Worm (Caenorhabditis elegans) whole organism, L4 larva: ENCODE results near the gene nlp-41.
"Not testable (repeated sequence)": the region's sequence is repeated elsewhere in the genome, so short reads cannot be mapped to it uniquely, and the experiment has no call there.

Experiments used
- F26F4.8 ChIP-seq: fragments of 200-800 bp; sonication (Bioruptor generic); conservative IDR thresholded peaks from 2 replicates; pipeline ENCODE4 v1.3.6; 2022; ENCODE audit warnings: missing genetic modification characterization, missing compliant biosample characterization
- F37D6.2 ChIP-seq: sonication (generic microtip); optimal IDR thresholded peaks from 2 replicates; lab custom pipeline; 2016; ENCODE audit warnings: mild to moderate bottlenecking, missing genetic modification characterization, missing compliant biosample characterization
- Y48G9A.11 ChIP-seq: fragments of 200-800 bp; sonication (Bioruptor generic); IDR thresholded peaks from 2 replicates; pipeline ENCODE4 v1.3.6; 2022; ENCODE audit warnings: missing genetic modification reagents, missing genetic modification characterization, missing compliant biosample characterization
- ZK337.2 ChIP-seq: fragments of 200-800 bp; sonication (Bioruptor generic); IDR thresholded peaks from 2 replicates; pipeline ENCODE4 v1.3.6; 2022; ENCODE audit warnings: missing genetic modification reagents, missing genetic modification characterization, missing compliant biosample characterization
- aha-1 ChIP-seq: fragments of 150-350 bp; peaks from one replicate; lab custom pipeline; 2014; ENCODE audit warnings: missing biosample characterization, missing genetic modification characterization
- ceh-32 ChIP-seq: sonication (generic microtip); optimal IDR thresholded peaks from 2 replicates; lab custom pipeline; 2016; ENCODE audit warnings: mild to moderate bottlenecking, missing genetic modification characterization, missing compliant biosample characterization; ENCODE audit not compliant: poor library complexity
- ceh-62 ChIP-seq: sonication (generic microtip); optimal IDR thresholded peaks from 2 replicates; lab custom pipeline; 2017; ENCODE audit warnings: missing biosample characterization, missing genetic modification characterization
- ctbp-1 ChIP-seq: fragments of 200-800 bp; sonication (Bioruptor generic); IDR thresholded peaks from 2 replicates; pipeline ENCODE4 v1.3.6; 2022; ENCODE audit warnings: missing genetic modification reagents, missing genetic modification characterization, missing compliant biosample characterization
- daf-16 ChIP-seq, 3 experiments: sonication (generic microtip); optimal IDR thresholded peaks; 2 replicates each; lab custom pipeline; 2016 to 2017; ENCODE audit warnings: missing genetic modification characterization in 3 of 3, missing genetic modification reagents in 3 of 3, mild to moderate bottlenecking in 2 of 3, missing compliant biosample characterization in 2 of 3, missing biosample characterization in 1 of 3, moderate library complexity in 1 of 3
- dmd-9 ChIP-seq: fragments of 200-800 bp; sonication (Bioruptor generic); IDR thresholded peaks from 2 replicates; pipeline ENCODE4 v1.3.6; 2022; ENCODE audit warnings: missing genetic modification reagents, missing genetic modification characterization, missing compliant biosample characterization
- egl-43 ChIP-seq: fragments of 200-800 bp; sonication (Bioruptor generic); IDR thresholded peaks from 2 replicates; pipeline ENCODE4 v1.3.6; 2022; ENCODE audit warnings: missing genetic modification reagents, missing genetic modification characterization, missing compliant biosample characterization
- fkh-10 ChIP-seq: fragments of 150-350 bp; optimal IDR thresholded peaks from 2 replicates; lab custom pipeline; 2014; ENCODE audit warnings: missing biosample characterization, missing genetic modification reagents, missing genetic modification characterization
- hif-1 ChIP-seq, 2 experiments: sonication (generic microtip); optimal IDR thresholded peaks; 2 replicates each; lab custom pipeline; 2016 to 2017; ENCODE audit warnings: missing compliant biosample characterization in 2 of 2, missing genetic modification characterization in 2 of 2, missing genetic modification reagents in 2 of 2, missing genotype in 2 of 2, mild to moderate bottlenecking in 1 of 2
- hmg-1.1 ChIP-seq: fragments of 200-800 bp; sonication (Bioruptor generic); IDR thresholded peaks from 2 replicates; pipeline ENCODE4 v1.3.6; 2022; ENCODE audit warnings: missing genetic modification reagents, missing genetic modification characterization, missing compliant biosample characterization
- lin-38 ChIP-seq: fragments of 200-800 bp; sonication (Bioruptor generic); IDR thresholded peaks from 2 replicates; pipeline ENCODE4 v1.3.6; 2022; ENCODE audit warnings: missing genetic modification reagents, missing genetic modification characterization, missing compliant biosample characterization
- lsy-2 ChIP-seq, 2 experiments: fragments of 150-350 bp in 1 of 2; sonication (generic microtip) in 1 of 2; optimal IDR thresholded peaks; 2 replicates each; lab custom pipeline; 2014 to 2017; ENCODE audit warnings: missing biosample characterization in 2 of 2, missing genetic modification characterization in 2 of 2
- madf-5 ChIP-seq, 2 experiments: fragments of 200-800 bp; sonication (Bioruptor generic); IDR thresholded peaks; 2 replicates each; pipeline ENCODE4 v1.3.6; 2022; ENCODE audit warnings: missing compliant biosample characterization in 2 of 2, missing genetic modification characterization in 2 of 2
- mes-2 ChIP-seq: sonication (generic microtip); optimal IDR thresholded peaks from 2 replicates; lab custom pipeline; 2016; ENCODE audit warnings: missing genotype, mild to moderate bottlenecking, missing genetic modification characterization, missing compliant biosample characterization; ENCODE audit not compliant: poor library complexity, severe bottlenecking
- nhr-11 ChIP-seq: fragments of 150-350 bp; optimal IDR thresholded peaks from 2 replicates; lab custom pipeline; 2014; ENCODE audit warnings: missing biosample characterization, missing genetic modification characterization
- nhr-25 ChIP-seq: sonication (generic microtip); optimal IDR thresholded peaks from 2 replicates; lab custom pipeline; 2017; ENCODE audit warnings: missing genetic modification characterization, mild to moderate bottlenecking, missing compliant biosample characterization, antibody characterized with exemption, moderate library complexity, borderline replicate concordance; ENCODE audit not compliant: insufficient read depth
- nhr-48 ChIP-seq: sonication (generic microtip); optimal IDR thresholded peaks from 2 replicates; lab custom pipeline; 2016; ENCODE audit warnings: mild to moderate bottlenecking, missing genetic modification characterization, missing compliant biosample characterization
- nhr-77 ChIP-seq: fragments of 150-350 bp; optimal IDR thresholded peaks from 2 replicates; lab custom pipeline; 2014; ENCODE audit warnings: missing biosample characterization, missing genetic modification characterization
- pha-4 ChIP-seq, 2 experiments: fragments of 150-350 bp in 1 of 2; fragments of 200-800 bp in 1 of 2; sonication (Bioruptor generic) in 1 of 2; IDR thresholded peaks in 1 of 2; optimal IDR thresholded peaks in 1 of 2; 2 replicates each; pipeline versions ENCODE4 v1.3.6 to Lab custom; 2014 to 2022; ENCODE audit warnings: missing genetic modification characterization in 2 of 2, missing genetic modification reagents in 2 of 2, missing biosample characterization in 1 of 2, missing compliant biosample characterization in 1 of 2
- rbr-2 ChIP-seq: sonication (generic microtip); optimal IDR thresholded peaks from 2 replicates; lab custom pipeline; 2016; ENCODE audit warnings: missing genotype, missing genetic modification characterization, missing compliant biosample characterization
- sdz-12 ChIP-seq: fragments of 200-800 bp; sonication (Bioruptor generic); optimal IDR thresholded peaks from 2 replicates; lab custom pipeline; 2018; ENCODE audit warnings: mild to moderate bottlenecking, missing genetic modification characterization, missing compliant biosample characterization
- set-16 ChIP-seq: fragments of 200-800 bp; sonication (Bioruptor generic); IDR thresholded peaks from 2 replicates; pipeline ENCODE4 v1.3.6; 2022; ENCODE audit warnings: missing genetic modification reagents, missing genetic modification characterization, missing compliant biosample characterization
- unc-130 ChIP-seq: sonication (generic microtip); optimal IDR thresholded peaks from 2 replicates; lab custom pipeline; 2016; ENCODE audit warnings: missing genetic modification reagents, missing genetic modification characterization, missing compliant biosample characterization

nlp-41 gene

ce11 chrII:14561549-14562115, 10.9 kb downstream of the nlp-41 start, which contains the start of gene mog-4 (continued):
- TF ChIP-seq daf-16 (GFP tag; optimal IDR thresholded peaks at IDR 0.05; lab: Kevin White, UChicago) (peak; percentile 70 to 92), daf-16 (tag; optimal IDR thresholded peaks at IDR 0.05; lab: Kevin White, UChicago) (peak; percentile 76), aha-1 (tag; lab: Kevin White, UChicago) (peak; percentile 84), dmd-9 (GFP tag; lab: Robert Waterston, UW) (peak; percentile 100), sdz-12 (GFP tag; lab: Kevin White, UChicago) (peak; percentile 73), nhr-48 (tag; lab: Kevin White, UChicago) (peak; percentile 87), pha-4 (GFP tag; IDR thresholded peaks at IDR 0.05; lab: Robert Waterston, UW) (peak; percentile 99), ceh-32 (tag; lab: Kevin White, UChicago) (peak; percentile 57), nhr-11 (peak; percentile 79)
- TF ChIP-seq pha-4 (tag; optimal IDR thresholded peaks at IDR 0.05; lab: Kevin White, UChicago), result not testable (repeated sequence)

- peak in 1 of 2 experiments; percentile 32 for TF ChIP-seq hif-1 (tag; optimal IDR thresholded peaks at IDR 0.05; lab: Kevin White, UChicago)
- TF ChIP-seq nhr-77 (tag; lab: Kevin White, UChicago), result peak; percentile 32
- TF ChIP-seq lin-38, result peak; percentile 48
- TF ChIP-seq mes-2 (tag; lab: Kevin White, UChicago), result peak; percentile 71
- 0 out of 2 replicates have a peak, but pooled peaks have one; percentile 44 for TF ChIP-seq hmg-1.1 (GFP tag; lab: Robert Waterston, UW)
- TF ChIP-seq unc-130 (GFP tag; lab: Kevin White, UChicago), result peak; percentile 12
- peak; percentile 69; the same call in 1 of the 2 replicates for TF ChIP-seq ZK337.2 (GFP tag; lab: Robert Waterston, UW)
- TF ChIP-seq madf-5 (GFP tag; IDR thresholded peaks at IDR 0.05; lab: Robert Waterston, UW), result peak in 1 of 2 experiments; percentile 43; a peak in 1 of 4 replicates
- TF ChIP-seq lsy-2 (tag; optimal IDR thresholded peaks at IDR 0.05; lab: Kevin White, UChicago), result peak; percentile 15 to 94
Observed at ce11 chrII:14563766-14564370, 13.2 kb downstream of the nlp-41 start.

- TF ChIP-seq ceh-62 (tag; lab: Kevin White, UChicago) (no peak), aha-1 (tag; lab: Kevin White, UChicago) (peak; percentile 68)
Observed at ce11 chrII:14567811-14568210, 17.1 kb downstream of the nlp-41 start.

- TF ChIP-seq fkh-10, result peak; percentile 10
- TF ChIP-seq Y48G9A.11 (GFP tag; lab: Robert Waterston, UW), result no peak
- TF ChIP-seq madf-5 (GFP tag; IDR thresholded peaks at IDR 0.05; lab: Robert Waterston, UW), result 0 out of 4 replicates have a peak, but pooled peaks of 1 of the 2 experiments have one; percentile 27
- TF ChIP-seq lsy-2 (tag; optimal IDR thresholded peaks at IDR 0.05; lab: Kevin White, UChicago), result peak in 1 of 2 experiments; percentile 10
- peak; percentile 7 for TF ChIP-seq F37D6.2 (tag; lab: Kevin White, UChicago)
- TF ChIP-seq egl-43 (GFP tag; lab: Robert Waterston, UW), result peak; percentile 63; the same call in 1 of the 2 replicates
- TF ChIP-seq rbr-2 (tag; lab: Kevin White, UChicago), result peak; percentile 40
- TF ChIP-seq hmg-1.1 (GFP tag; lab: Robert Waterston, UW), result peak; percentile 43; the same call in 1 of the 2 replicates
- TF ChIP-seq F26F4.8 (GFP tag; lab: Robert Waterston, UW), result 0 out of 2 replicates have a peak, but pooled peaks have one; percentile 16
- peak; percentile 84 for TF ChIP-seq set-16
- TF ChIP-seq nhr-25, result no peak
- TF ChIP-seq ctbp-1 (GFP tag; lab: Robert Waterston, UW), result 0 out of 2 replicates have a peak, but pooled peaks have one; percentile 51
- no peak for TF ChIP-seq daf-16 (GFP tag; optimal IDR thresholded peaks at IDR 0.05; lab: Kevin White, UChicago)
- peak; percentile 10 for TF ChIP-seq daf-16 (tag; optimal IDR thresholded peaks at IDR 0.05; lab: Kevin White, UChicago)
- TF ChIP-seq nhr-11, result no peak
Observed at ce11 chrII:14569322-14569721, 18.6 kb downstream of the nlp-41 start.
